Worm (Caenorhabditis elegans) whole organism, L3 larva: ENCODE data around the gene F13A2.2.

Experiments
- R02D3.7 ChIP-seq: fragments of 150-350 bp; optimal IDR thresholded peaks from 2 replicates; lab custom pipeline; 2014; ENCODE audit warnings: missing biosample characterization, missing genetic modification characterization
- ZK546.5 ChIP-seq: sonication (generic microtip); optimal IDR thresholded peaks from 2 replicates; lab custom pipeline; 2017; ENCODE audit warnings: missing biosample characterization, missing genetic modification characterization
- aly-2 ChIP-seq: fragments of 150-350 bp; optimal IDR thresholded peaks from 2 replicates; lab custom pipeline; 2014; ENCODE audit warnings: missing biosample characterization, missing genetic modification characterization
- ama-1 ChIP-seq: fragments of 150-350 bp; optimal IDR thresholded peaks from 2 replicates; lab custom pipeline; 2018
- ceh-16 ChIP-seq: sonication (generic microtip); optimal IDR thresholded peaks from 2 replicates; lab custom pipeline; 2017; ENCODE audit warnings: missing biosample characterization, missing genetic modification characterization
- ceh-82 ChIP-seq: fragments of 150-350 bp; optimal IDR thresholded peaks from 2 replicates; lab custom pipeline; 2014; ENCODE audit warnings: missing biosample characterization, missing genetic modification characterization
- ceh-9 ChIP-seq: sonication (generic microtip); optimal IDR thresholded peaks from 2 replicates; lab custom pipeline; 2018; ENCODE audit warnings: missing biosample characterization, missing genetic modification characterization
- egl-27 ChIP-seq: sonication (generic microtip); optimal IDR thresholded peaks from 4 replicates; lab custom pipeline; 2017; ENCODE audit warnings: missing biosample characterization, missing genetic modification reagents, missing genetic modification characterization
- egl-5 ChIP-seq: fragments of 150-350 bp; optimal IDR thresholded peaks from 2 replicates; lab custom pipeline; 2017; ENCODE audit warnings: missing biosample characterization, missing genetic modification reagents, missing genetic modification characterization, inconsistent platforms
- elt-1 ChIP-seq: fragments of 150-350 bp; optimal IDR thresholded peaks from 2 replicates; lab custom pipeline; 2014; ENCODE audit warnings: missing biosample characterization, missing genetic modification characterization
- eor-1 ChIP-seq, 2 experiments: fragments of 150-350 bp; optimal IDR thresholded peaks; 2 replicates each; lab custom pipeline; 2014 to 2018; ENCODE audit warnings: missing biosample characterization in 2 of 2, missing genetic modification characterization in 2 of 2
- fkh-10 ChIP-seq: sonication (generic microtip); optimal IDR thresholded peaks from 2 replicates; lab custom pipeline; 2017; ENCODE audit warnings: missing biosample characterization, missing genetic modification reagents, missing genetic modification characterization
- fkh-2 ChIP-seq: fragments of 150-350 bp; optimal IDR thresholded peaks from 2 replicates; lab custom pipeline; 2014; ENCODE audit warnings: missing biosample characterization, missing genetic modification reagents, missing genetic modification characterization
- hmg-11 ChIP-seq: sonication (generic microtip); optimal IDR thresholded peaks from 2 replicates; lab custom pipeline; 2016; ENCODE audit warnings: missing genetic modification characterization, missing compliant biosample characterization
- jun-1 ChIP-seq: fragments of 150-350 bp; optimal IDR thresholded peaks from 2 replicates; lab custom pipeline; 2014; ENCODE audit warnings: missing biosample characterization, missing genetic modification reagents, missing genetic modification characterization
- lin-15B ChIP-seq: fragments of 150-350 bp; optimal IDR thresholded peaks from 2 replicates; lab custom pipeline; 2014; ENCODE audit warnings: missing biosample characterization, missing genetic modification characterization
- lsy-12 ChIP-seq: sonication (generic microtip); optimal IDR thresholded peaks from 2 replicates; lab custom pipeline; 2016; ENCODE audit warnings: mild to moderate bottlenecking, missing genetic modification characterization, missing compliant biosample characterization
- mdl-1 ChIP-seq: fragments of 150-350 bp; optimal IDR thresholded peaks from 2 replicates; lab custom pipeline; 2014; ENCODE audit warnings: missing biosample characterization, missing genetic modification characterization
- mml-1 ChIP-seq: fragments of 150-350 bp; sonication (generic microtip); optimal IDR thresholded peaks from 3 replicates; lab custom pipeline; 2014; ENCODE audit warnings: missing biosample characterization, missing genetic modification characterization
- nfya-1 ChIP-seq: sonication (generic microtip); optimal IDR thresholded peaks from 2 replicates; lab custom pipeline; 2017; ENCODE audit warnings: missing genetic modification characterization, mild to moderate bottlenecking, missing compliant biosample characterization, antibody characterized with exemption, moderate library complexity; ENCODE audit not compliant: insufficient read depth
- nhr-11 ChIP-seq: fragments of 150-350 bp; optimal IDR thresholded peaks from 2 replicates; lab custom pipeline; 2014; ENCODE audit warnings: missing biosample characterization, missing genetic modification characterization
- nhr-12 ChIP-seq: fragments of 150-350 bp; optimal IDR thresholded peaks from 2 replicates; lab custom pipeline; 2014; ENCODE audit warnings: missing biosample characterization, missing genetic modification characterization
- nhr-23 ChIP-seq: fragments of 150-350 bp; optimal IDR thresholded peaks from 2 replicates; lab custom pipeline; 2014; ENCODE audit warnings: missing biosample characterization, missing genetic modification reagents, missing genetic modification characterization
- nhr-237 ChIP-seq: fragments of 150-350 bp; optimal IDR thresholded peaks from 2 replicates; lab custom pipeline; 2014; ENCODE audit warnings: missing biosample characterization, missing genetic modification characterization
- nhr-25 ChIP-seq: sonication (generic microtip); optimal IDR thresholded peaks from 2 replicates; lab custom pipeline; 2017; ENCODE audit warnings: missing biosample characterization, missing genetic modification characterization
- nhr-28 ChIP-seq: fragments of 150-350 bp; optimal IDR thresholded peaks from 2 replicates; lab custom pipeline; 2014; ENCODE audit warnings: missing biosample characterization, missing genetic modification characterization
- nhr-67 ChIP-seq: fragments of 150-350 bp; optimal IDR thresholded peaks from 2 replicates; lab custom pipeline; 2014; ENCODE audit warnings: missing biosample characterization, missing genetic modification characterization
- nhr-76 ChIP-seq: fragments of 150-350 bp; sonication (generic microtip); optimal IDR thresholded peaks from 5 replicates; lab custom pipeline; 2014; ENCODE audit warnings: missing biosample characterization, missing genetic modification characterization
- nhr-77 ChIP-seq: fragments of 150-350 bp; optimal IDR thresholded peaks from 2 replicates; lab custom pipeline; 2014; ENCODE audit warnings: missing biosample characterization, missing genetic modification characterization
- pha-4 ChIP-seq: fragments of 150-350 bp; optimal IDR thresholded peaks from 2 replicates; lab custom pipeline; 2014; ENCODE audit warnings: missing biosample characterization, missing genetic modification reagents, missing genetic modification characterization
- pqm-1 ChIP-seq: fragments of 150-350 bp; optimal IDR thresholded peaks from 2 replicates; lab custom pipeline; 2017; ENCODE audit warnings: missing biosample characterization, missing genetic modification characterization, inconsistent platforms
- sea-2 ChIP-seq: fragments of 150-350 bp; sonication (generic microtip); optimal IDR thresholded peaks from 4 replicates; lab custom pipeline; 2014; ENCODE audit warnings: missing biosample characterization, missing genetic modification reagents, missing genetic modification characterization
- skn-1 ChIP-seq: fragments of 150-350 bp; optimal IDR thresholded peaks from 2 replicates; lab custom pipeline; 2014; ENCODE audit warnings: missing biosample characterization, missing genetic modification characterization
- snpc-4 ChIP-seq: fragments of 150-350 bp; optimal IDR thresholded peaks from 2 replicates; lab custom pipeline; 2014; ENCODE audit warnings: missing biosample characterization, missing genetic modification characterization
- tbx-2 ChIP-seq: sonication (generic microtip); optimal IDR thresholded peaks from 2 replicates; lab custom pipeline; 2016; ENCODE audit warnings: mild to moderate bottlenecking, missing genetic modification characterization, missing compliant biosample characterization
- unc-62 ChIP-seq: fragments of 150-350 bp; sonication (generic microtip); optimal IDR thresholded peaks from 4 replicates; lab custom pipeline; 2014; ENCODE audit warnings: missing biosample characterization, missing genetic modification reagents, missing genetic modification characterization
- zag-1 ChIP-seq: fragments of 150-350 bp; optimal IDR thresholded peaks from 2 replicates; lab custom pipeline; 2014; ENCODE audit warnings: missing biosample characterization, missing genetic modification characterization
- ztf-11 ChIP-seq: fragments of 150-350 bp; optimal IDR thresholded peaks from 2 replicates; lab custom pipeline; 2014; ENCODE audit warnings: missing biosample characterization, missing genetic modification characterization
- ztf-4 ChIP-seq: fragments of 150-350 bp; optimal IDR thresholded peaks from 2 replicates; lab custom pipeline; 2014; ENCODE audit warnings: missing biosample characterization, missing genetic modification characterization

The F13A2.2 gene

DNA sequence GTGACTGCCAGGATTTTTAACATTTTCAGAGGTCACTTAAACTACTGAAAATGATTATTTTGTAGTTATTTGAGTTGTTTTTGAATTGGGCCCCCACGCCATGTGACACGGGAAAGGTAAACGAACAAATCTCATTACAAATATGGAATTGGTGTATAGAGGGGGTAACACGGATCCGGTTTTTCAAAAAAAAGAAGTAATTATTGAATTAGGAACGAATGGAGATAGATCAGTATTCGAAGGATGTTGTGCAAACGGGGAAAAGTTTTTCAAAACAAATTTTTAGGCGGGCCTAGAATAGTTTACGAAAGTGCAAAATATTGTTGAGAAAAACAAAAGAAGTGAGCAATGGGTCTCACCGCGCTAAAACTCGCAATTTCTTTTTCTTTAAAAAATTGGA, 17.9 kb downstream of the F13A2.2 start, which contains the start of gene F32D1.11:
Gene F32D1.11 (minus strand): TSS at position 101 of the 400 bp plus-strand sequence.
- TF ChIP-seq ztf-4 (tag; lab: Kevin White, UChicago) (no peak), egl-27 (tag; lab: Kevin White, UChicago) (no peak), ZK546.5 (tag; lab: Kevin White, UChicago) (no peak), ama-1 (lab: Kevin White, UChicago) (no peak), ztf-11 (no peak), aly-2 (tag; lab: Kevin White, UChicago) (no peak), hmg-11 (no peak), fkh-10 (GFP tag; lab: Kevin White, UChicago) (no peak)

DNA sequence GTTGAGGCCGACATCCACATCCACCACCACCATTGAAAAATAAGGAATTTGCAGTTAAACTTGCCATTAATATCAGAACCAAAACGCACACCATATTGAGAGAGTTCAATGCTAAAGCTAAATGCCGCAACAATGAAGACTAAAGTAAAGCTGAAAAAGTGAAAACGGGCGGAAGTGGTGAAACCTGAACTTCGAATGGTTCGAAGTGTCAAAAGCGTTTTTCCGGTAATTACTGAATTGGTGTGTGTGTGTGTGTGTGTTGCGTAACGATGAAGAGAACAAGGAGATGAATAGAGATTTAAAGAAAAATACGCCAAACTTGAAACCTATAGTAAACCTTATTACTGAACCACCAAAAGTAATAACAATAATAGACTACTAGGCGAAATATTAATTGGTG, 19.9 kb downstream of the F13A2.2 start, which contains the start of gene grl-13:
Gene grl-13 (minus strand): TSS at position 101 of the 400 bp plus-strand sequence.
- TF ChIP-seq ztf-11: no peak
- no peak for TF ChIP-seq ama-1 (lab: Kevin White, UChicago)
- TF ChIP-seq ceh-82 (tag; lab: Kevin White, UChicago): no peak
- no peak for TF ChIP-seq fkh-2 (tag; lab: Kevin White, UChicago)
- TF ChIP-seq pha-4: no peak
- no peak for TF ChIP-seq snpc-4 (tag; lab: Kevin White, UChicago)
- no peak for TF ChIP-seq R02D3.7
- no peak for TF ChIP-seq pqm-1
- TF ChIP-seq hmg-11: no peak
- no peak for TF ChIP-seq fkh-10 (GFP tag; lab: Kevin White, UChicago)
- TF ChIP-seq ceh-16: no peak
- TF ChIP-seq aly-2 (tag; lab: Kevin White, UChicago): no peak
- TF ChIP-seq lin-15B (tag; lab: Kevin White, UChicago): no peak
- no peak for TF ChIP-seq unc-62 (GFP tag; lab: Kevin White, UChicago)
- no peak for TF ChIP-seq tbx-2 (tag; lab: Kevin White, UChicago)
- TF ChIP-seq nhr-23 (tag; lab: Kevin White, UChicago): no peak
- TF ChIP-seq nhr-77 (tag; lab: Kevin White, UChicago): no peak
- TF ChIP-seq nhr-25 (tag; lab: Kevin White, UChicago): no peak
- TF ChIP-seq jun-1 (tag; lab: Kevin White, UChicago): no peak
- TF ChIP-seq, all 47 proteins: peak for 0

DNA sequence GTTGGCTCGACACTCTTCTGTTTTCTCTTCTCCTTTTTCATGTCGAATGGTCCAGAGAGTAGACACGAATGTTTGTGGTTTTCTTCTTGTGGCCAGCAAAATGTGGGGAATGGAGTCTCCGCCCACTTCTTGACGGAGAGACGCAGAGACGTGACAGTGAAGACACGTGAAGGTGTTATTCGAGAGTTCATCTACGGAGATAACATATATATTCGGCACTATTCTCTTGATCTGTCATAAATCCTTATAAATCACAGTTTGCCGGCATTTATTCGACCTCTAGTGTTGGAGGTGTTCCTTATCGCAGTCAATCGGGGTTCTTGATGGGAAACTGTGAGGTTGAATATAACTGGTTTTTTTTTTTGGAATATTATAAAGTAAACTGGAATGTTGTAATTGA, 22.9 kb downstream of the F13A2.2 start, which contains the start of gene F32D1.3:
Gene F32D1.3 (minus strand): TSS at position 65 of the 400 bp plus-strand sequence.
- TF ChIP-seq egl-27 (tag; lab: Kevin White, UChicago) (no peak), ceh-16 (no peak), sea-2 (GFP tag; lab: Kevin White, UChicago) (no peak), nhr-28 (no peak), aly-2 (tag; lab: Kevin White, UChicago) (no peak), nhr-23 (tag; lab: Kevin White, UChicago) (peak; percentile 44), ceh-82 (tag; lab: Kevin White, UChicago) (no peak), egl-5 (tag; lab: Kevin White, UChicago) (no peak), nhr-76 (tag; lab: Kevin White, UChicago) (no peak), elt-1 (peak; percentile 80), hmg-11 (no peak), ztf-11 (no peak), ceh-9 (no peak), nhr-25 (tag; lab: Kevin White, UChicago) (peak; percentile 34), ZK546.5 (tag; lab: Kevin White, UChicago) (no peak)

DNA sequence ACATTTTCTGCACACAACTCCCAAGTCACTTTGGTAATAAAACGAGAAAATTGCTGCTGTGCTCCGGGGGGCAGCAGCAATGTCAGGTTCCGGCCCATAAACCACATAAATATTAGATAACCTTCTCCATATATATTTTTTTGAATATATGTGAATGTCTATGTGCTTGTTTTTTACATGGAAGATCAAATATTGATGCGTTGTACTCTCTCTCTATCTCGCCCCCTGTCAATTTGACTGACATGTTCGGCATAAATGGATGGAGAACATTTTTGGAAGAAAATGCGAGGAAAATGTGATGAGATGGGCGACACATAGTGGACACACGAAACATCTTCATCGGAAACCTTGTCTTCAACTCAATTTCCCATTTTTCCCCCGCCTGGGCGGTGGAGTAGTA, 24.4 kb downstream of the F13A2.2 start:
- TF ChIP-seq zag-1 (tag; lab: Kevin White, UChicago) (no peak), eor-1 (tag; optimal IDR thresholded peaks at IDR 0.05; lab: Kevin White, UChicago) (no peak), ceh-82 (tag; lab: Kevin White, UChicago) (no peak), ceh-9 (no peak), lsy-12 (tag; lab: Kevin White, UChicago) (no peak), nhr-76 (tag; lab: Kevin White, UChicago) (no peak)

DNA sequence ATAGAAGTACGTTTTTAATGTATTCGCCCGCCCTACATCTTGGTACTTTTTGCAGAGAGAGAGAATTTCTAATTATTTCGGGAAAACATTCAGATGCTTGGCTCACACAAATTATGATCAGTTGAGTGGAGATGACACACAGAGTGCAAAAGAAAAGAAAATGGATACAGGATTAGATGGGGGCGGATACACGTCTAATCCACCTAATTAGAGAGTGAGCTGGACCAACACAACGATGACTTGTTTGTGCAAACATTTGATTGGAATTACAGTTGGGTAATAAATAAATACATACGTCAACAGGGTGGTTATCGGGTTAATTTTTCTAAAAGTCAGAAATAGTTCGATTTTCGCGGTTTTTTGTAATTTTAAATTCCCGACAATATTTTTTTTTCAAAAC, 25.3 kb downstream of the F13A2.2 start:
- TF ChIP-seq pqm-1 (no peak), unc-62 (GFP tag; lab: Kevin White, UChicago) (no peak), snpc-4 (tag; lab: Kevin White, UChicago) (no peak), R02D3.7 (no peak), nhr-11 (tag; lab: Kevin White, UChicago) (no peak), nhr-25 (tag; lab: Kevin White, UChicago) (no peak), skn-1 (tag; lab: Kevin White, UChicago) (no peak), eor-1 (tag; optimal IDR thresholded peaks at IDR 0.05; lab: Kevin White, UChicago) (no peak), hmg-11 (no peak), nhr-12 (no peak), nfya-1 (tag; lab: Kevin White, UChicago) (no peak), egl-5 (tag; lab: Kevin White, UChicago) (no peak), mdl-1 (tag; lab: Kevin White, UChicago) (no peak), jun-1 (tag; lab: Kevin White, UChicago) (no peak), mml-1 (tag; lab: Kevin White, UChicago) (no peak), elt-1 (no peak), nhr-67 (no peak), nhr-237 (tag; lab: Kevin White, UChicago) (no peak), zag-1 (tag; lab: Kevin White, UChicago) (no peak)
